Worm (Caenorhabditis elegans): Measurements from ENCODE around the gene math-16.

DNA sequence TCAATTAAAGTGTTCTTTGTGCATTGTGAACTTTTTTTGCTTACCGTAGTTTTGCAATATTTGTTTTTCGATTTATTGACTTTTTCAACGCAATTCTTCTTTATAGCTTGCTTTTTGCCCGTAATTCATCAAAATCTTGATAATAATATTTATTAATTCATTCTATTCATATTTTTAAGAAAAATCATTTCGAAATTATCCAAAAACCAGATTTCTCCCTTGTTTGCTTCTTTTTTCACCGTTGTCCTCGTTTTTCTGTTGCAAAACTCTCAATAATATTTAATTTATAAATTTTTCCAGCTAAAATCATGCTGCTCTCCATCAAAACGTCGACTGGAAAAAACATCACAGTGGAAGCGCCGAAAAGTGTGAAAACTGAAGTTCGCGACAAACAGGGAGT lies 45.9 kb upstream of the math-16 start, which contains the start of gene F52C6.3:
- TF ChIP-seq unc-62 (GFP tag; optimal IDR thresholded peaks at IDR 0.05) (no peak), flh-1 (GFP tag; optimal IDR thresholded peaks at IDR 0.05) (no peak), lin-13 (tag; optimal IDR thresholded peaks at IDR 0.05) (no peak), snpc-4 (tag; optimal IDR thresholded peaks at IDR 0.05) (no peak), nhr-28 (tag; optimal IDR thresholded peaks at IDR 0.05) (no peak), unc-39 (tag; optimal IDR thresholded peaks at IDR 0.05) (no peak), M03D4.4 (tag; optimal IDR thresholded peaks at IDR 0.05) (no peak), sem-2 (GFP tag; optimal IDR thresholded peaks at IDR 0.05) (no peak), elt-3 (tag; optimal IDR thresholded peaks at IDR 0.05) (no peak), drap-1 (GFP tag; optimal IDR thresholded peaks at IDR 0.05) (no peak)

Measured in whole organism, mixed stage, embryonic.